Worm (Caenorhabditis elegans) whole organism, mixed stage, embryonic: Measurements from ENCODE around the gene R07E5.5.

ENCODE experiments used
- bed-3 ChIP-seq: fragments of 200-800 bp; sonication (Bioruptor generic); optimal IDR thresholded peaks from 3 replicates; lab custom pipeline; 2018; ENCODE audit warnings: mild to moderate bottlenecking, missing genetic modification characterization, moderate library complexity, missing compliant biosample characterization
- ceh-39 ChIP-seq: fragments of 150-350 bp; optimal IDR thresholded peaks from 2 replicates; lab custom pipeline; 2014; ENCODE audit warnings: missing biosample characterization, missing genetic modification characterization
- ceh-43 ChIP-seq: fragments of 200-800 bp; sonication (Bioruptor generic); optimal IDR thresholded peaks from 2 replicates; lab custom pipeline; 2018; ENCODE audit warnings: mild to moderate bottlenecking, missing genetic modification characterization, moderate library complexity, missing compliant biosample characterization
- elt-3 ChIP-seq: fragments of 150-350 bp; optimal IDR thresholded peaks from 2 replicates; lab custom pipeline; 2014; ENCODE audit warnings: missing biosample characterization, missing genetic modification characterization
- ham-2 ChIP-seq: fragments of 200-800 bp; sonication (Bioruptor generic); optimal IDR thresholded peaks from 2 replicates; lab custom pipeline; 2018; ENCODE audit warnings: mild to moderate bottlenecking, missing genetic modification characterization, missing compliant biosample characterization
- hlh-1 ChIP-seq: fragments of 150-350 bp; optimal IDR thresholded peaks from 2 replicates; lab custom pipeline; 2014; ENCODE audit warnings: missing biosample characterization, missing genetic modification reagents, missing genetic modification characterization
- lsy-2 ChIP-seq: fragments of 150-350 bp; optimal IDR thresholded peaks from 2 replicates; lab custom pipeline; 2014; ENCODE audit warnings: missing biosample characterization, missing genetic modification characterization
- mep-1 ChIP-seq: fragments of 150-350 bp; optimal IDR thresholded peaks from 2 replicates; lab custom pipeline; 2017; ENCODE audit warnings: missing biosample characterization, missing genetic modification reagents, missing genetic modification characterization, inconsistent platforms
- nhr-28 ChIP-seq: fragments of 150-350 bp; optimal IDR thresholded peaks from 2 replicates; lab custom pipeline; 2014; ENCODE audit warnings: missing biosample characterization, missing genetic modification characterization
- nhr-76 ChIP-seq: sonication (generic microtip); optimal IDR thresholded peaks from 2 replicates; lab custom pipeline; 2017; ENCODE audit warnings: missing biosample characterization, missing genetic modification characterization
- sptf-1 ChIP-seq: sonication (generic microtip); optimal IDR thresholded peaks from 2 replicates; lab custom pipeline; 2017; ENCODE audit warnings: mild to moderate bottlenecking, missing genetic modification characterization, moderate library complexity, missing compliant biosample characterization
- unc-120 ChIP-seq: sonication (generic microtip); optimal IDR thresholded peaks from 2 replicates; lab custom pipeline; 2017; ENCODE audit warnings: missing genetic modification characterization, missing compliant biosample characterization; ENCODE audit not compliant: poor library complexity, severe bottlenecking
- unc-39 ChIP-seq: fragments of 150-350 bp; optimal IDR thresholded peaks from 2 replicates; lab custom pipeline; 2014; ENCODE audit warnings: missing biosample characterization, missing genetic modification characterization
- unc-62 ChIP-seq: fragments of 150-350 bp; optimal IDR thresholded peaks from 2 replicates; lab custom pipeline; 2014; ENCODE audit warnings: missing biosample characterization, missing genetic modification reagents, missing genetic modification characterization

ce11 chrIII:4367649-4368048, 29.6 kb upstream of the R07E5.5 start, which contains the start of gene ckb-2:
- no peak for TF ChIP-seq unc-62
- TF ChIP-seq mep-1: no peak
- TF ChIP-seq nhr-28: no peak
- TF ChIP-seq hlh-1 (tag; lab: Kevin White, UChicago): no peak
- no peak for TF ChIP-seq elt-3 (tag; lab: Kevin White, UChicago)
- no peak for TF ChIP-seq ham-2 (GFP tag; lab: Kevin White, UChicago)
- TF ChIP-seq bed-3 (GFP tag; lab: Kevin White, UChicago): no peak
- no peak for TF ChIP-seq unc-39 (tag; lab: Kevin White, UChicago)
- TF ChIP-seq ceh-43 (GFP tag; lab: Kevin White, UChicago): no peak
- no peak for TF ChIP-seq sptf-1
- TF ChIP-seq nhr-76 (tag; lab: Kevin White, UChicago): no peak
- no peak for TF ChIP-seq lsy-2 (tag; lab: Kevin White, UChicago)
- TF ChIP-seq unc-120: no peak
- TF ChIP-seq ceh-39 (tag; lab: Kevin White, UChicago): no peak
